Worm (Caenorhabditis elegans) whole organism, late embryonic: ENCODE measurements around the gene fbxa-213.
A peak's percentile ranks its signal among the peaks of the same experiment; 100 is the strongest.

Experiments
- F13H6.1 ChIP-seq: sonication (generic microtip); optimal IDR thresholded peaks from 2 replicates; lab custom pipeline; 2016; ENCODE audit warnings: missing genetic modification characterization, missing compliant biosample characterization
- T23F11.4 ChIP-seq: fragments of 200-800 bp; sonication (Bioruptor generic); optimal IDR thresholded peaks from 2 replicates; lab custom pipeline; 2018; ENCODE audit warnings: mild to moderate bottlenecking, missing genetic modification characterization, missing compliant biosample characterization
- ahr-1 ChIP-seq: sonication (generic microtip); optimal IDR thresholded peaks from 2 replicates; lab custom pipeline; 2016; ENCODE audit warnings: missing genetic modification characterization, missing compliant biosample characterization
- ama-1 ChIP-seq: fragments of 150-350 bp; optimal IDR thresholded peaks from 2 replicates; lab custom pipeline; 2014
- ceh-14 ChIP-seq: sonication (generic microtip); optimal IDR thresholded peaks from 2 replicates; lab custom pipeline; 2016; ENCODE audit warnings: missing genotype, missing genetic modification characterization, missing compliant biosample characterization
- ceh-19 ChIP-seq: fragments of 200-800 bp; sonication (Bioruptor generic); optimal IDR thresholded peaks from 2 replicates; lab custom pipeline; 2018; ENCODE audit warnings: mild to moderate bottlenecking, missing genetic modification characterization, missing compliant biosample characterization
- ceh-24 ChIP-seq: sonication (generic microtip); optimal IDR thresholded peaks from 2 replicates; lab custom pipeline; 2016; ENCODE audit warnings: mild to moderate bottlenecking, missing genetic modification characterization, missing compliant biosample characterization
- ceh-30 ChIP-seq: fragments of 150-350 bp; optimal IDR thresholded peaks from 2 replicates; lab custom pipeline; 2014; ENCODE audit warnings: missing biosample characterization, missing genetic modification characterization
- ceh-31 ChIP-seq: sonication (generic microtip); optimal IDR thresholded peaks from 2 replicates; lab custom pipeline; 2016; ENCODE audit warnings: missing genetic modification characterization, missing compliant biosample characterization
- ceh-34 ChIP-seq: sonication (generic microtip); optimal IDR thresholded peaks from 2 replicates; lab custom pipeline; 2016; ENCODE audit warnings: mild to moderate bottlenecking, missing genetic modification characterization, missing compliant biosample characterization
- ceh-6 ChIP-seq: fragments of 200-800 bp; sonication (Bioruptor generic); optimal IDR thresholded peaks from 2 replicates; lab custom pipeline; 2018; ENCODE audit warnings: mild to moderate bottlenecking, missing genetic modification characterization, missing compliant biosample characterization
- ceh-9 ChIP-seq: sonication (generic microtip); optimal IDR thresholded peaks from 2 replicates; lab custom pipeline; 2016; ENCODE audit warnings: mild to moderate bottlenecking, missing genetic modification characterization, inconsistent platforms, missing compliant biosample characterization
- che-1 ChIP-seq: sonication (generic microtip); optimal IDR thresholded peaks from 2 replicates; lab custom pipeline; 2016; ENCODE audit warnings: mild to moderate bottlenecking, missing genetic modification characterization, missing compliant biosample characterization
- dve-1 ChIP-seq: sonication (generic microtip); optimal IDR thresholded peaks from 2 replicates; lab custom pipeline; 2017; ENCODE audit warnings: antibody characterized with exemption, mild to moderate bottlenecking, missing genetic modification characterization, missing compliant biosample characterization
- elt-2 ChIP-seq: sonication (generic microtip); optimal IDR thresholded peaks from 2 replicates; lab custom pipeline; 2016; ENCODE audit warnings: missing genetic modification reagents, missing genetic modification characterization, missing compliant biosample characterization
- eyg-1 ChIP-seq: sonication (generic microtip); optimal IDR thresholded peaks from 2 replicates; lab custom pipeline; 2016; ENCODE audit warnings: missing genotype, missing genetic modification characterization, missing compliant biosample characterization
- fkh-6 ChIP-seq: sonication (generic microtip); optimal IDR thresholded peaks from 2 replicates; lab custom pipeline; 2016; ENCODE audit warnings: missing genetic modification characterization, missing compliant biosample characterization
- gmeb-2 ChIP-seq: sonication (generic microtip); optimal IDR thresholded peaks from 2 replicates; lab custom pipeline; 2016; ENCODE audit warnings: missing genetic modification characterization, inconsistent platforms, missing compliant biosample characterization
- hlh-13 ChIP-seq: fragments of 200-800 bp; sonication (Bioruptor generic); optimal IDR thresholded peaks from 2 replicates; lab custom pipeline; 2018; ENCODE audit warnings: mild to moderate bottlenecking, missing genetic modification characterization, missing compliant biosample characterization
- hlh-6 ChIP-seq: sonication (generic microtip); optimal IDR thresholded peaks from 2 replicates; lab custom pipeline; 2016; ENCODE audit warnings: missing genotype, missing genetic modification characterization, missing compliant biosample characterization
- lin-11 ChIP-seq: fragments of 200-800 bp; sonication (Bioruptor generic); optimal IDR thresholded peaks from 2 replicates; lab custom pipeline; 2018; ENCODE audit warnings: mild to moderate bottlenecking, missing genetic modification characterization, missing compliant biosample characterization
- nfya-1 ChIP-seq: sonication (generic microtip); optimal IDR thresholded peaks from 2 replicates; lab custom pipeline; 2017; ENCODE audit warnings: missing genetic modification characterization, mild to moderate bottlenecking, missing compliant biosample characterization, antibody characterized with exemption, moderate library complexity
- nhr-11 ChIP-seq: fragments of 150-350 bp; optimal IDR thresholded peaks from 2 replicates; lab custom pipeline; 2014; ENCODE audit warnings: missing biosample characterization, missing genetic modification characterization
- odd-2 ChIP-seq: sonication (generic microtip); optimal IDR thresholded peaks from 2 replicates; lab custom pipeline; 2017; ENCODE audit warnings: antibody characterized with exemption, mild to moderate bottlenecking, missing genetic modification characterization, missing compliant biosample characterization
- pag-3 ChIP-seq: sonication (generic microtip); optimal IDR thresholded peaks from 2 replicates; lab custom pipeline; 2016; ENCODE audit warnings: missing compliant biosample characterization, missing genetic modification characterization, borderline replicate concordance
- pha-2 ChIP-seq: sonication (generic microtip); optimal IDR thresholded peaks from 2 replicates; lab custom pipeline; 2017; ENCODE audit warnings: mild to moderate bottlenecking, missing genetic modification characterization, missing compliant biosample characterization
- pha-4 ChIP-seq: fragments of 150-350 bp; optimal IDR thresholded peaks from 2 replicates; lab custom pipeline; 2018; ENCODE audit warnings: missing biosample characterization, missing genetic modification reagents, missing genetic modification characterization
- pqm-1 ChIP-seq: sonication (generic microtip); optimal IDR thresholded peaks from 2 replicates; lab custom pipeline; 2016; ENCODE audit warnings: missing genetic modification characterization, missing compliant biosample characterization
- ref-2 ChIP-seq: sonication (generic microtip); optimal IDR thresholded peaks from 2 replicates; lab custom pipeline; 2016; ENCODE audit warnings: missing genetic modification characterization, missing compliant biosample characterization
- sdc-2 ChIP-seq: sonication (generic microtip); optimal IDR thresholded peaks from 2 replicates; lab custom pipeline; 2016; ENCODE audit warnings: missing genotype, missing genetic modification characterization, missing compliant biosample characterization
- sox-2 ChIP-seq: fragments of 200-800 bp; sonication (Bioruptor generic); IDR thresholded peaks from 2 replicates; pipeline ENCODE4 v1.3.6; 2022; ENCODE audit warnings: missing genetic modification reagents, missing genetic modification characterization, missing compliant biosample characterization
- sox-4 ChIP-seq: sonication (generic microtip); optimal IDR thresholded peaks from 2 replicates; lab custom pipeline; 2017; ENCODE audit warnings: mild to moderate bottlenecking, missing genetic modification characterization, inconsistent platforms, missing compliant biosample characterization
- syd-9 ChIP-seq: sonication (generic microtip); optimal IDR thresholded peaks from 2 replicates; lab custom pipeline; 2016; ENCODE audit warnings: mild to moderate bottlenecking, missing genetic modification characterization, moderate library complexity, missing compliant biosample characterization
- tbx-2 ChIP-seq: sonication (generic microtip); optimal IDR thresholded peaks from 2 replicates; lab custom pipeline; 2016; ENCODE audit warnings: missing genetic modification characterization, missing compliant biosample characterization
- tbx-7 ChIP-seq: sonication (generic microtip); optimal IDR thresholded peaks from 2 replicates; lab custom pipeline; 2016; ENCODE audit warnings: missing genotype, missing genetic modification characterization, missing compliant biosample characterization
- unc-3 ChIP-seq, 2 experiments: fragments of 200-800 bp in 1 of 2; sonication (Bioruptor generic) in 1 of 2; sonication (generic microtip) in 1 of 2; conservative IDR thresholded peaks in 1 of 2; optimal IDR thresholded peaks in 1 of 2; 2 replicates each; pipeline versions ENCODE4 v1.3.6 to Lab custom; 2016 to 2022; ENCODE audit warnings: missing compliant biosample characterization in 2 of 2, missing genetic modification characterization in 2 of 2, missing genetic modification reagents in 1 of 2
- unc-55 ChIP-seq: sonication (generic microtip); optimal IDR thresholded peaks from 2 replicates; lab custom pipeline; 2017; ENCODE audit warnings: missing biosample characterization, missing genetic modification reagents, missing genetic modification characterization
- unc-86 ChIP-seq: sonication (generic microtip); optimal IDR thresholded peaks from 2 replicates; lab custom pipeline; 2016; ENCODE audit warnings: missing genetic modification characterization, missing compliant biosample characterization
- zip-5 ChIP-seq: sonication (generic microtip); optimal IDR thresholded peaks from 2 replicates; lab custom pipeline; 2016; ENCODE audit warnings: missing genetic modification characterization, missing compliant biosample characterization

fbxa-213 gene

DNA sequence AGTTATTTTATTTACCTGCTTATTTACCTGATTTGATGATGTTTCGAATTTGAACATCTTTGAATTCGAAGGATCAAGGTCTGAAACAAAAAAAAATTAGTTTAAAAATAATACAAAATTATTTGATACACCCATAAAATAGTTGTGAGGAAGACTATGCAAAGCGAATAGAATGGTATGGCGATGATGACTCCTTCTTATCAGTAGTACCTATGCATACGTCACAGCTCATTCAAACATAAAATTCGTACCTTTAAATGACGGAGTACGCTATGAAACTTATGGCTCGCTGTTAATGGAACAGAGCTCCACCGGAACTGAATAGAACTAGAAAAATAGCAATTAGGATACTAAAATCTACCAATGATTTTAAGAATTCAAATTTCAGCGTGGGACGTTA is 16.4 kb downstream of the fbxa-213 start, which contains the start of gene R10E8.1:
TSS of gene R10E8.1 (minus strand) at position 178 of the 400 bp plus-strand sequence.
- no peak for TF ChIP-seq fkh-6 (tag; lab: Kevin White, UChicago)
- no peak for TF ChIP-seq unc-55 (GFP tag; lab: Kevin White, UChicago)
- TF ChIP-seq odd-2: no peak
- no peak for TF ChIP-seq nfya-1
- TF ChIP-seq pag-3: no peak
- TF ChIP-seq elt-2 (tag; lab: Kevin White, UChicago): peak; percentile 13
- no peak for TF ChIP-seq dve-1
- TF ChIP-seq, all 69 proteins: peak for 1

DNA sequence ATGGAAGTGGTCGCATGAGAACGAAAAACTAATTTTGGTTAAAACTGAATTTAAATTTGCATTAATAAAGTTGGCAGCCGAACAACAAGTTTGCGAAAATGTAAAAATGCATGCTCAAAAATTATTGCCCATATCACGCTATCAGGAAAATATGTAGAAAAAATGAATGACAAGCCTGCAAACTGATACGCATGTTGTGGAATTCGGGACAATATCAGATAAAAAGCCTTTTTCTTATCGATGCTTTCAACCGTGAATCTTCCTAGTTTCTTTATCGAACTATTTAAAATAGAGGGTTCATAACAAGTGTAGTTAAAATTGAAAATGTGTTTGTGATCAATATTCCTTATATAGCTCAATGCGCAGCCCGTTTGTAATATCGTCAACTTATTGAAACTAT is 22.6 kb downstream of the fbxa-213 start:
- TF ChIP-seq ahr-1 (tag; lab: Kevin White, UChicago) (no peak), elt-2 (tag; lab: Kevin White, UChicago) (peak; percentile 7)
- TF ChIP-seq, all 69 proteins: peak for 1

DNA sequence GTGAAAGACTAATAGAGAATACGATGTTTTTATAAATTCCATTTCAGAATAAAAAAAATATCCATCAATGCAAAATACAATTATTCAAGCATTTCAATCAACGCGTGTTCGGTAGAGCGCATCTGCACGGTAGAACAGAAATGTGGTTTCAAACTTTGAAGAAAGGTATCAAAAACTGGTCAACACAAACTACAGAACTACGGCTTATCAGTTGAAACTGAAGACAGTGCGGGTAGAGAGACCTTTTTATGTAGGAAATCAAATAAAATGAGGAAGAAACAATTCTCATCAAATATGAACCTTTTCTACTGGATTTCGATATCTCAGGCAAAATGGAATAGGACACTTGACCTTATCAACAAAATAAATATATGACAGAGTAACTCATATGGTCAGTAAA is 24.2 kb downstream of the fbxa-213 start:
- TF ChIP-seq sox-2 (GFP tag; lab: Robert Waterston, UW): no peak
- TF ChIP-seq ceh-6 (GFP tag; lab: Kevin White, UChicago): no peak
- no peak for TF ChIP-seq pag-3
- no peak for TF ChIP-seq tbx-2
- TF ChIP-seq ceh-34: no peak
- no peak for TF ChIP-seq ama-1 (lab: Kevin White, UChicago)
- TF ChIP-seq nhr-11: no peak
- no peak for TF ChIP-seq ceh-19 (GFP tag; lab: Kevin White, UChicago)
- no peak for TF ChIP-seq syd-9
- TF ChIP-seq, all 69 proteins: peak for 0

DNA sequence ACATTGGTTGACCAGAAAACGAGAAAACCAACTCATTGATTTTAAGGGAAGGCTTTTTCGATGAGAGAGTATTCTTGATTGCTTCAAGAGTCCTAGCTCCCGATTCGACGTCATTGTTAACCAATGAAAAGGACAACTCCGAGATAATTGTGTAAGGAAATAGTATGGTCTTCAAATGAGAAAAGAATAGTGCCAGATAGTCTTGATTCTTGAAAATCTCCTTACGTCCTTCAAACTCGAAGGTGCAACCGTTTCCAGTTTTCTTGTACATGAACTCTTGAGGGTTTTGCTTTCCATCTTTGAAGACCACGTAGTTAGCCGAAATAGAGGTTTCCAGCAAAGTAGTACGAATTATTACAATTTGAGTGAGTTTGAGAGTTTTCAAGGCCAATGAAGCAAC is 25.4 kb downstream of the fbxa-213 start:
- TF ChIP-seq ama-1 (lab: Kevin White, UChicago) (no peak), ceh-31 (tag; lab: Kevin White, UChicago) (no peak), ahr-1 (tag; lab: Kevin White, UChicago) (no peak), ceh-24 (tag; lab: Kevin White, UChicago) (no peak), hlh-13 (no peak), zip-5 (tag; lab: Kevin White, UChicago) (no peak), eyg-1 (tag; lab: Kevin White, UChicago) (no peak), gmeb-2 (tag; lab: Kevin White, UChicago) (no peak), unc-86 (tag; lab: Kevin White, UChicago) (no peak), tbx-7 (tag; lab: Kevin White, UChicago) (no peak), sox-4 (no peak)

DNA sequence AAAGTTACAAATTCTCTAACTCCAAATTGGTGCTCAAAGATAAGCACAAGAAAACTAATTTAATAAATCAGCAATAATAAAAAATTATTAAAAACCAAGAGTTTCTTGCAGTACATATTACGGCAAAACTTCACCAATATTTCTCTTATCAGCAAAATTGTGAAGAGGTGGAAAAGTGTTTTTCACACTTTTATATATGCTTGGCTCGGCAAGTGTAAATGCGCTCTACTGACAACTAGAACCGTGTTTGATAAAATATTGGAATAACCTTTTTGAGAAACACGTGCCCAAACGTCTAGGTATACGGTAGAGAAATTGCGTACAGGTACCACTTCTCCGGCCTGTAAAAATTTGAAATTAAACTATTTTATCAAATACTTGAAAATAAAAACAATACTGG is 27.3 kb downstream of the fbxa-213 start, which contains the start of gene R10E8.8:
TSS of gene R10E8.8 (minus strand) at position 343 of the 400 bp plus-strand sequence.
- TF ChIP-seq unc-86 (tag; lab: Kevin White, UChicago) (no peak), unc-3 (GFP tag; conservative IDR thresholded peaks at IDR 0.05; lab: Robert Waterston, UW) (no peak), unc-3 (tag; optimal IDR thresholded peaks at IDR 0.05; lab: Kevin White, UChicago) (no peak), hlh-6 (tag; lab: Kevin White, UChicago) (no peak), tbx-2 (no peak), T23F11.4 (GFP tag; lab: Kevin White, UChicago) (no peak), pag-3 (no peak), pha-2 (tag; lab: Kevin White, UChicago) (no peak), che-1 (tag; lab: Kevin White, UChicago) (no peak), hlh-13 (no peak), sdc-2 (tag; lab: Kevin White, UChicago) (no peak), ceh-14 (tag; lab: Kevin White, UChicago) (no peak), pqm-1 (tag; lab: Kevin White, UChicago) (no peak), pha-4 (no peak), F13H6.1 (tag; lab: Kevin White, UChicago) (no peak), ceh-30 (no peak), ceh-31 (tag; lab: Kevin White, UChicago) (no peak), ceh-9 (tag; lab: Kevin White, UChicago) (no peak), ref-2 (tag; lab: Kevin White, UChicago) (no peak), lin-11 (tag; lab: Kevin White, UChicago) (no peak)
